Worm (Caenorhabditis elegans) whole organism, L4 larva: ENCODE results near the gene oig-4.

ENCODE experiments used
- D1046.2 ChIP-seq: fragments of 200-800 bp; sonication (Bioruptor generic); IDR thresholded peaks from 2 replicates; pipeline ENCODE4 v1.3.6; 2022; ENCODE audit warnings: missing genetic modification characterization, missing compliant biosample characterization
- F49E8.2 ChIP-seq: sonication (generic microtip); optimal IDR thresholded peaks from 2 replicates; lab custom pipeline; 2016; ENCODE audit warnings: missing compliant biosample characterization, mild to moderate bottlenecking, missing genetic modification characterization, borderline replicate concordance
- Y105C5A.15 ChIP-seq: fragments of 200-800 bp; sonication (Bioruptor generic); IDR thresholded peaks from 2 replicates; pipeline ENCODE4 v1.3.6; 2022; ENCODE audit warnings: missing genetic modification characterization, missing compliant biosample characterization
- Y5F2A.4 ChIP-seq: fragments of 200-800 bp; sonication (Bioruptor generic); optimal IDR thresholded peaks from 2 replicates; lab custom pipeline; 2018; ENCODE audit warnings: mild to moderate bottlenecking, missing genetic modification characterization, missing compliant biosample characterization
- ZK337.2 ChIP-seq: fragments of 200-800 bp; sonication (Bioruptor generic); IDR thresholded peaks from 2 replicates; pipeline ENCODE4 v1.3.6; 2022; ENCODE audit warnings: missing genetic modification reagents, missing genetic modification characterization, missing compliant biosample characterization
- ama-1 ChIP-seq: fragments of 150-350 bp; optimal IDR thresholded peaks from 2 replicates; lab custom pipeline; 2014; ENCODE audit warnings: inconsistent platforms, mixed read lengths
- attf-4 ChIP-seq: sonication (generic microtip); optimal IDR thresholded peaks from 3 replicates; lab custom pipeline; 2017; ENCODE audit warnings: missing biosample characterization, missing genetic modification characterization
- ceh-20 ChIP-seq: fragments of 200-800 bp; sonication (Bioruptor generic); IDR thresholded peaks from 2 replicates; pipeline ENCODE4 v1.3.6; 2022; ENCODE audit warnings: missing genetic modification reagents, missing genetic modification characterization, missing compliant biosample characterization
- ceh-62 ChIP-seq: sonication (generic microtip); optimal IDR thresholded peaks from 2 replicates; lab custom pipeline; 2017; ENCODE audit warnings: missing biosample characterization, missing genetic modification characterization
- daf-16 ChIP-seq, 3 experiments: sonication (generic microtip); optimal IDR thresholded peaks; 2 replicates each; lab custom pipeline; 2016 to 2017; ENCODE audit warnings: missing genetic modification characterization in 3 of 3, missing genetic modification reagents in 3 of 3, mild to moderate bottlenecking in 2 of 3, missing compliant biosample characterization in 2 of 3, missing biosample characterization in 1 of 3, moderate library complexity in 1 of 3
- daf-8 ChIP-seq: fragments of 200-800 bp; sonication (Bioruptor generic); IDR thresholded peaks from 2 replicates; pipeline ENCODE4 v1.3.6; 2022; ENCODE audit warnings: missing genetic modification characterization, missing compliant biosample characterization
- dmd-8 ChIP-seq: fragments of 200-800 bp; sonication (Bioruptor generic); IDR thresholded peaks from 2 replicates; pipeline ENCODE4 v1.3.6; 2022; ENCODE audit warnings: missing genetic modification characterization, missing compliant biosample characterization
- dmd-9 ChIP-seq: fragments of 200-800 bp; sonication (Bioruptor generic); IDR thresholded peaks from 2 replicates; pipeline ENCODE4 v1.3.6; 2022; ENCODE audit warnings: missing genetic modification reagents, missing genetic modification characterization, missing compliant biosample characterization
- duxl-1 ChIP-seq: sonication (generic microtip); optimal IDR thresholded peaks from 2 replicates; lab custom pipeline; 2016; ENCODE audit warnings: mild to moderate bottlenecking, missing genetic modification characterization, moderate library complexity, missing compliant biosample characterization; ENCODE audit not compliant: poor library complexity
- dve-1 ChIP-seq: sonication (generic microtip); optimal IDR thresholded peaks from 2 replicates; lab custom pipeline; 2017; ENCODE audit warnings: antibody characterized with exemption, mild to moderate bottlenecking, missing genetic modification characterization, missing compliant biosample characterization; ENCODE audit not compliant: insufficient read depth
- egl-27 ChIP-seq: sonication (generic microtip); optimal IDR thresholded peaks from 3 replicates; lab custom pipeline; 2017; ENCODE audit warnings: missing biosample characterization, missing genetic modification reagents, missing genetic modification characterization
- egl-43 ChIP-seq: fragments of 200-800 bp; sonication (Bioruptor generic); IDR thresholded peaks from 2 replicates; pipeline ENCODE4 v1.3.6; 2022; ENCODE audit warnings: missing genetic modification reagents, missing genetic modification characterization, missing compliant biosample characterization
- fkh-10 ChIP-seq: fragments of 150-350 bp; optimal IDR thresholded peaks from 2 replicates; lab custom pipeline; 2014; ENCODE audit warnings: missing biosample characterization, missing genetic modification reagents, missing genetic modification characterization
- gei-8 ChIP-seq: fragments of 200-800 bp; sonication (Bioruptor generic); optimal IDR thresholded peaks from 2 replicates; lab custom pipeline; 2018; ENCODE audit warnings: mild to moderate bottlenecking, missing genetic modification characterization, missing compliant biosample characterization
- hlh-11 ChIP-seq: fragments of 200-800 bp; sonication (Bioruptor generic); optimal IDR thresholded peaks from 2 replicates; lab custom pipeline; 2018; ENCODE audit warnings: mild to moderate bottlenecking, missing genetic modification characterization, missing compliant biosample characterization
- hlh-30 ChIP-seq: sonication (generic microtip); optimal IDR thresholded peaks from 2 replicates; lab custom pipeline; 2017; ENCODE audit warnings: antibody characterized with exemption, mild to moderate bottlenecking, missing genetic modification characterization, missing compliant biosample characterization; ENCODE audit not compliant: insufficient read depth
- lin-29 ChIP-seq: fragments of 200-800 bp; sonication (Bioruptor generic); IDR thresholded peaks from 2 replicates; pipeline ENCODE4 v1.3.6; 2022; ENCODE audit warnings: missing genetic modification reagents, missing genetic modification characterization, missing compliant biosample characterization
- lin-38 ChIP-seq: fragments of 200-800 bp; sonication (Bioruptor generic); IDR thresholded peaks from 2 replicates; pipeline ENCODE4 v1.3.6; 2022; ENCODE audit warnings: missing genetic modification reagents, missing genetic modification characterization, missing compliant biosample characterization
- lin-39 ChIP-seq: fragments of 150-350 bp; optimal IDR thresholded peaks from 2 replicates; lab custom pipeline; 2014; ENCODE audit warnings: missing biosample characterization, missing genetic modification reagents, missing genetic modification characterization
- lir-3 ChIP-seq: sonication (generic microtip); optimal IDR thresholded peaks from 2 replicates; lab custom pipeline; 2016; ENCODE audit warnings: mild to moderate bottlenecking, missing genetic modification characterization, missing compliant biosample characterization
- lsy-2 ChIP-seq, 2 experiments: fragments of 150-350 bp in 1 of 2; sonication (generic microtip) in 1 of 2; optimal IDR thresholded peaks; 2 replicates each; lab custom pipeline; 2014 to 2017; ENCODE audit warnings: missing biosample characterization in 2 of 2, missing genetic modification characterization in 2 of 2
- madf-9 ChIP-seq: fragments of 200-800 bp; sonication (Bioruptor generic); conservative IDR thresholded peaks from 2 replicates; pipeline ENCODE4 v1.3.6; 2022; ENCODE audit warnings: missing genetic modification reagents, missing genetic modification characterization, missing compliant biosample characterization
- mdl-1 ChIP-seq, 2 experiments: fragments of 150-350 bp in 1 of 2; sonication (generic microtip) in 1 of 2; optimal IDR thresholded peaks; 2 replicates each; lab custom pipeline; 2014 to 2017; ENCODE audit warnings: missing biosample characterization in 2 of 2, missing genetic modification characterization in 2 of 2
- mdt-29 ChIP-seq: fragments of 200-800 bp; sonication (Bioruptor generic); IDR thresholded peaks from 2 replicates; pipeline ENCODE4 v1.3.6; 2022; ENCODE audit warnings: missing genetic modification reagents, missing genetic modification characterization, missing compliant biosample characterization
- mep-1 ChIP-seq: fragments of 150-350 bp; sonication (generic microtip); optimal IDR thresholded peaks from 3 replicates; lab custom pipeline; 2014; ENCODE audit warnings: missing biosample characterization, missing genetic modification characterization
- nhr-10 ChIP-seq: fragments of 150-350 bp; optimal IDR thresholded peaks from 2 replicates; lab custom pipeline; 2014; ENCODE audit warnings: missing biosample characterization, missing genetic modification characterization
- nhr-11 ChIP-seq: fragments of 150-350 bp; optimal IDR thresholded peaks from 2 replicates; lab custom pipeline; 2014; ENCODE audit warnings: missing biosample characterization, missing genetic modification characterization
- nhr-25 ChIP-seq: sonication (generic microtip); optimal IDR thresholded peaks from 2 replicates; lab custom pipeline; 2017; ENCODE audit warnings: missing genetic modification characterization, mild to moderate bottlenecking, missing compliant biosample characterization, antibody characterized with exemption, moderate library complexity, borderline replicate concordance; ENCODE audit not compliant: insufficient read depth
- nhr-48 ChIP-seq: sonication (generic microtip); optimal IDR thresholded peaks from 2 replicates; lab custom pipeline; 2016; ENCODE audit warnings: mild to moderate bottlenecking, missing genetic modification characterization, missing compliant biosample characterization
- nhr-76 ChIP-seq: fragments of 150-350 bp; optimal IDR thresholded peaks from 2 replicates; lab custom pipeline; 2014; ENCODE audit warnings: missing biosample characterization, missing genetic modification characterization
- nhr-77 ChIP-seq: fragments of 150-350 bp; optimal IDR thresholded peaks from 2 replicates; lab custom pipeline; 2014; ENCODE audit warnings: missing biosample characterization, missing genetic modification characterization
- set-16 ChIP-seq: fragments of 200-800 bp; sonication (Bioruptor generic); IDR thresholded peaks from 2 replicates; pipeline ENCODE4 v1.3.6; 2022; ENCODE audit warnings: missing genetic modification reagents, missing genetic modification characterization, missing compliant biosample characterization
- spr-1 ChIP-seq: sonication (generic microtip); optimal IDR thresholded peaks from 2 replicates; lab custom pipeline; 2016; ENCODE audit warnings: mild to moderate bottlenecking, missing genetic modification characterization, missing compliant biosample characterization
- unc-62 ChIP-seq, 3 experiments: fragments of 150-350 bp in 1 of 3; sonication (generic microtip); optimal IDR thresholded peaks in 2 of 3; peaks in 1 of 3; 1 replicate in 1 of 3; 2 replicates in 2 of 3; lab custom pipeline; 2014 to 2017; ENCODE audit warnings: missing biosample characterization in 3 of 3, missing genetic modification characterization in 3 of 3, missing genetic modification reagents in 3 of 3, missing genotype in 1 of 3
- zag-1 ChIP-seq: fragments of 150-350 bp; optimal IDR thresholded peaks from 2 replicates; lab custom pipeline; 2014; ENCODE audit warnings: missing biosample characterization, missing genetic modification characterization
- zip-11 ChIP-seq: fragments of 200-800 bp; sonication (Bioruptor generic); IDR thresholded peaks from 2 replicates; pipeline ENCODE4 v1.3.6; 2022; ENCODE audit warnings: missing genetic modification characterization, missing compliant biosample characterization
- ztf-11 ChIP-seq: fragments of 150-350 bp; optimal IDR thresholded peaks from 2 replicates; lab custom pipeline; 2014; ENCODE audit warnings: missing biosample characterization, missing genetic modification characterization

oig-4 gene

DNA sequence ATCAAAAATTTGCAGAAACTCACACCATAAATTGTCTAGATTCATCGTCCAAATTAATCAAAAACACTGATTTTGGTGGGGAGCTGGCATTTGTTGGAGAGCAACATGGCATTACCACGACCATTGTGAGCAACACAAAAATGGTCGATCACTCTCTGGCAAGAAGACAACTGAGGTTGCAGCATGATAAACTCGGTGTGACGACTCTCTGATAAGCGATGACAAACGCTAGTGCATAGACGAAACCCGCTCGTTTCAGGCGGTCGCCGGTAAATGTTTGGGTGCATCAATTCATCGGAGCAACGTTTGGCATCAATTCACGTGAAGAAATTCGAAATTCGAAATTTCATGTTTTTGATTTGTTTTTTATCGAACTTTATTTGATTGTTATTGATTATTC is 25.7 kb downstream of the oig-4 start (continued):
- TF ChIP-seq madf-9 (GFP tag; lab: Robert Waterston, UW) (no peak), mdt-29 (GFP tag; lab: Robert Waterston, UW) (0 out of 2 replicates have a peak, but pooled peaks have one; percentile 18), ama-1 (lab: Kevin White, UChicago) (no peak), nhr-77 (tag; lab: Kevin White, UChicago) (no peak), nhr-48 (tag; lab: Kevin White, UChicago) (no peak), attf-4 (no peak), lin-39 (tag; lab: Kevin White, UChicago) (no peak), Y5F2A.4 (GFP tag; lab: Kevin White, UChicago) (no peak), dmd-9 (GFP tag; lab: Robert Waterston, UW) (no peak), ceh-62 (no peak), unc-62 (GFP tag; optimal IDR thresholded peaks at IDR 0.05 in 1 of 2; lab: Kevin White, UChicago) (no peak), unc-62 (tag; optimal IDR thresholded peaks at IDR 0.05; lab: Kevin White, UChicago) (no peak), lir-3 (no peak), daf-8 (GFP tag; lab: Robert Waterston, UW) (no peak), Y105C5A.15 (GFP tag; lab: Robert Waterston, UW) (no peak)

DNA sequence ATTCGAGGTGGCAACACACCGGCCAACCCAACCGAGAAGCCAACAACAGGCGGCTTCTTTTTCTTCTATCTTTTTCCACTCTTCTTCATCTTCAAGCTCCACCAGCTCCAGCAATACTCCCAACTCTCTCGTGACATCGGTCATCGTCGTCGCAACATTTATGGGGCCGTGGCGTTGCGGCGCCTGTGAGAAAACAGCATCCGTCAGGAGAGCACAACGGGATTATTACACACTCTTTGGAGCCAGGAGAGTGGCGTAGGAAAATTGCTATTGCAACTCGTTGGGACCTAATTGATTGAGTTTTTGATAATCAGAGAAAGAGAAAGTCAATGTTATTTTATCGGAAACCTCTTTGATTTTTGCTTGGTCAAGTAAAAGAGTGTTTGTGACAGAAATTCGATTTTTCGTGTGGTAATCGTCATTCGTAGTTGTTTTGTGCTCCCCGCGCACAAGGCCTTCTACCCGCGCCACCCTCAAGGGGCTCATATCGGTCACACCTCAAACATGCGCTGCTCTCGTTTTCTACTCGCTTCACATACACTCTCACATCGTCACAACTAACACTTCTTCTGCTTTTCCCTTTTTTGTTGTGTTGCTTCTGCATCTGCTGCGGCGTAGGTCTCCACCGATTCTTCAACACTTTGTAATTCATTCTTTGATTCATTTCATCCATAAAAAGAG is 27.0 kb downstream of the oig-4 start:
- TF ChIP-seq hlh-30 (tag; lab: Kevin White, UChicago) (peak; percentile 51), ZK337.2 (GFP tag; lab: Robert Waterston, UW) (no peak), mep-1 (tag; lab: Kevin White, UChicago) (peak; percentile 6), ztf-11 (no peak), nhr-11 (tag; lab: Kevin White, UChicago) (peak; percentile 64), unc-62 (GFP tag; optimal IDR thresholded peaks at IDR 0.05 in 1 of 2; lab: Kevin White, UChicago) (peak in 1 of 2 experiments; percentile 92), unc-62 (tag; optimal IDR thresholded peaks at IDR 0.05; lab: Kevin White, UChicago) (no peak), attf-4 (no peak), set-16 (GFP tag; lab: Robert Waterston, UW) (0 out of 2 replicates have a peak, but pooled peaks have one; percentile 9), hlh-11 (tag; lab: Kevin White, UChicago) (peak; percentile 33)

DNA sequence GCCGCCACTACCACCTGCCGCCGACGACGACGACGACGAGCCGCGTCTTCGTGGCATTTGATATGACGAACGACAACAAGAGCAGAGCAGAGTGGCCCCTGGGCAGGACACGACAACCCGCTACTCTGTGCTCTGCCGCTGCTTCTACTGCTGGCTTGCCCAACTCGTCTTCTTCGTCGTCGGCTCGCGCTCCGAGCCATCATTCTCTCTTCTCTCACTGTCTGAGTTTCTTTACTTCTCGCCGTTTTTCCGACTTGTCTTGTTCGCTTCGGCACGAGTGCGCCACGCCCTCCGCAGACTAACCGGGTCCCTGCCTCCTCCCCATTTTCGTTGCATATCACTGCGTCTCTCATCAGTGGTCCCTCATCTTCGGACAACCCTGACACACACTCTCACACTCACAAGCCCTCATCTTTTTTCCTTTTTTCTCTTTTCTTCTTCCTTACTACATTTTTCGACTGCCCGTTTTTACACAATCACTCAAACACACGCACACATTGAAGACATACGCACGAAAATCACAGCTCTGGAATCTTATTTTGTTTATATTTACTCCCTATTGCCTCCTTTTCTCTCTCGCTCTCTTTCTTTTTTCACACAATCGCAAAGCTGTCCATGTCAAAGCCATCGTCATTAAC is 28.8 kb downstream of the oig-4 start:
- TF ChIP-seq ceh-20, result peak; percentile 45; the same call in 1 of the 2 replicates
- no peak for TF ChIP-seq zag-1 (tag; lab: Kevin White, UChicago)
- no peak for TF ChIP-seq D1046.2
- no peak for TF ChIP-seq zip-11
- peak; percentile 13 for TF ChIP-seq spr-1 (tag; lab: Kevin White, UChicago)
- TF ChIP-seq nhr-25 (tag; lab: Kevin White, UChicago), result no peak
- TF ChIP-seq duxl-1 (tag; lab: Kevin White, UChicago), result no peak
- TF ChIP-seq fkh-10, result peak; percentile 94
- peak; percentile 8; the same call in 1 of the 2 replicates for TF ChIP-seq lin-38 (GFP tag; lab: Robert Waterston, UW)
- TF ChIP-seq mep-1 (tag; lab: Kevin White, UChicago), result peak; percentile 70
- TF ChIP-seq attf-4, result no peak
- no peak for TF ChIP-seq F49E8.2 (tag; lab: Kevin White, UChicago)
- peak; percentile 47 to 87 for TF ChIP-seq mdl-1 (tag; optimal IDR thresholded peaks at IDR 0.05; lab: Kevin White, UChicago)
- no peak for TF ChIP-seq nhr-77 (tag; lab: Kevin White, UChicago)
- no peak for TF ChIP-seq nhr-10
- TF ChIP-seq set-16 (GFP tag; lab: Robert Waterston, UW), result peak; percentile 97
- no peak for TF ChIP-seq gei-8 (GFP tag; lab: Kevin White, UChicago)
- no peak for TF ChIP-seq Y5F2A.4 (GFP tag; lab: Kevin White, UChicago)
- TF ChIP-seq mdt-29 (GFP tag; lab: Robert Waterston, UW), result no peak
- TF ChIP-seq dmd-8 (GFP tag; lab: Robert Waterston, UW), result no peak
- TF ChIP-seq lsy-2 (tag; optimal IDR thresholded peaks at IDR 0.05; lab: Kevin White, UChicago), result peak; percentile 63 to 74
- no peak for TF ChIP-seq dve-1 (tag; lab: Kevin White, UChicago)
- TF ChIP-seq daf-16 (GFP tag; optimal IDR thresholded peaks at IDR 0.05; lab: Kevin White, UChicago), result peak in 1 of 2 experiments; percentile 80
- TF ChIP-seq daf-16 (tag; optimal IDR thresholded peaks at IDR 0.05; lab: Kevin White, UChicago), result no peak
- TF ChIP-seq egl-43, result peak; percentile 79
- peak in 1 of 2 experiments; percentile 97 for TF ChIP-seq unc-62 (GFP tag; optimal IDR thresholded peaks at IDR 0.05 in 1 of 2; lab: Kevin White, UChicago)
- no peak for TF ChIP-seq unc-62 (tag; optimal IDR thresholded peaks at IDR 0.05; lab: Kevin White, UChicago)
- no peak for TF ChIP-seq egl-27 (tag; lab: Kevin White, UChicago)
- TF ChIP-seq nhr-76 (tag; lab: Kevin White, UChicago), result no peak
- no peak for TF ChIP-seq lin-29 (GFP tag; lab: Robert Waterston, UW)
